Fruit fly (Drosophila melanogaster) whole organism, pupa: ENCODE measurements around the gene CG8607.

Experiments
- CG13204 ChIP-seq: fragments of 200-800 bp; sonication (Bioruptor generic); optimal IDR thresholded peaks from 2 replicates; lab custom pipeline; 2018; ENCODE audit warnings: missing biosample characterization, mild to moderate bottlenecking, missing genetic modification characterization, moderate library complexity
- EcR ChIP-seq: fragments of 200-800 bp; sonication (Bioruptor generic); optimal IDR thresholded peaks from 3 replicates; lab custom pipeline; 2019; ENCODE audit warnings: missing biosample characterization, missing genetic modification characterization, mild to moderate bottlenecking, moderate library complexity, missing genetic modification reagents
- gl ChIP-seq: fragments of 200-800 bp; sonication (Bioruptor generic); optimal IDR thresholded peaks from 2 replicates; lab custom pipeline; 2018; ENCODE audit warnings: missing biosample characterization, mild to moderate bottlenecking, missing genetic modification characterization

DNA sequence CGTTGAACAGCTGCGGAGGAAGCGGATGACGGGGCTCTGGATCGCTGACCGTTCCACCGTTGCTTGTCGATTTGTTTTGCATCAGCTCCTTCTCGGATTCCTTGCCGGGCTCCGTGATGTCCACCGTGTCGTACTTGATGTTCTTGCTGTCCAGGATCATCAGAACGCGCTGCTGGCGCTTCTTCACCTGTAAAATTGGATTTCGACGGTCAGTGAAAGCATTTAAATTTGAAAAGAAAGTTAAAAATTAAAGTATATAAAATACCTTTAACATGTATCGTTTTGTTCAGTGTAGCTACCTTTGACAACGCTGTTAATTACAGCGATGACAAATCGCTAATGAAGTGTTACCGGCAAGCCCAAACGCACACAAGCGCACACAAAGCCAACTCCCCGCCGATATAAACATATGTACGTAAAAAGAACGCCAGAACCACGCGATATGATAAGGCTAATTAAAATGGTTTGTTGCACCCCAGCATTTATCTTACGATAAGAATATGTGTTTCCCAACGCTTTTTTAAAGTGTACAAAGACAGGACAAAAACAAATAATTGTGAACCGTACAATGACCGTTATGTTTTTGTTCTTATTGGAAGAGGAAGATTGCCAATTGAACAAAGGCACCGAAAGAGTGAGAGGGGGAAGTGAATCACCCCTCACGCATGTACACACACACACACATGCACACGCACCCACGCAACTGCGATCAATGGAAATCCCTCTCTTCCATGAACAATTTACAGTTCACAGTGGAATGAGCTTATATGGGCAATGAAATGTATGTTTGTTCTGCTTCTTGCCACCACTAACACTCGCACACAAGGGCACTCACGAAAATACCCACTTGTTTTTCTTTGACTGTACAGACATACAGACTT is 48.2 kb downstream of the CG8607 start:
- TF ChIP-seq EcR (GFP tag; lab: Kevin White, UChicago) (peak; percentile 93), CG13204 (GFP tag; lab: Kevin White, UChicago) (no peak), gl (tag; lab: Kevin White, UChicago) (no peak)
